ENCODE assay signal across 2 fruit fly cellular contexts in the genomic region with DNA sequence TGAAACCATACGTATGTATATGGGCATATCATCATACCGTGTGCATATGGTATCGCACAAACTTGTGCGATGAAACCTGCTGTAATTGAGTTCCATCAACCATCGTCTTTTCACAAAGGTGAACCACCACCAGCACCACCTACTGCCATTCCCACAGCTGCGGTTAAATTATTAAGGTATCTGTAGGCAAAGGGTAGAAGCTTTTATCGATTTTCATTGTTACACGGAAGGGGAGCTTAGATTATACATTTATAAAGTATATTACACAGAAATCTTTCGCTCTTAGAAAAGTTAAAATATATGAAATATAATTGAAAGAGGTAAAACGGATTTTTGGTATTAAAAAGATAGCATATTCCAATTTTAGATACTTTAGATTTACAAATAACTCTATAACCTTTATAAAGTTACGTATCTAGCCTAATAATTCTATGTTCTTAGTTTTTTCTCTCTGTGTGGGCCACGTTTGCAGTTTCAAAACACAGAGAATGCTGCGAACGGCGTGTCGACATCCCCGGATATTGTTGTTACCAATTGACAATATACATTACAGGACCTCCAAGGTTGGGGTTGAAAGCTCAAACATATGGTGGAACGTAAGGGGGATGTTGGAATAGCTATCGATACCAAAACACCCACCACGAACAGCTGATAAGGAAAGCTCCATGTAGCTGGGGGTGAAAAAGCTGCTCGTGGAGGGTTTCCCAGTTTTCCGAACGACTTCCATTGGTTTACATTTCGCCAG.
TF ChIP-seq lines count a peak whose summit lies in the region.

Gene CG6495, plus strand, starts transcription at position 695 of the 745 bp plus-strand sequence.

TF ChIP-seq in whole organism, embryonic, 481 proteins besides CTCF, POLR2A, EP300 and RAD21 (continued from another document and continues in another):
- TF ChIP-seq slp2 (GFP tag; optimal IDR thresholded peaks at IDR 0.05; lab: Kevin White, UChicago) (no peak), CG12744 (GFP tag; optimal IDR thresholded peaks at IDR 0.05; lab: Kevin White, UChicago) (no peak), trem (tag; optimal IDR thresholded peaks at IDR 0.05; lab: Kevin White, UChicago) (peak; percentile 18), CG2875 (GFP tag; optimal IDR thresholded peaks at IDR 0.05; lab: Kevin White, UChicago) (no peak), CG7928 (GFP tag; optimal IDR thresholded peaks at IDR 0.05; lab: Kevin White, UChicago) (no peak), CG31388 (GFP tag; optimal IDR thresholded peaks at IDR 0.05; lab: Kevin White, UChicago) (no peak), Lhr (GFP tag; optimal IDR thresholded peaks at IDR 0.05; lab: Kevin White, UChicago) (no peak), CG12219 (GFP tag; optimal IDR thresholded peaks at IDR 0.05; lab: Kevin White, UChicago) (no peak), CG6175 (GFP tag; IDR thresholded peaks at IDR 0.05; lab: Robert Waterston, UW) (no peak), schlank (tag; optimal IDR thresholded peaks at IDR 0.05; lab: Kevin White, UChicago) (no peak), chm (GFP tag; IDR thresholded peaks at IDR 0.05; lab: Robert Waterston, UW) (no peak), CG17568 (GFP tag; optimal IDR thresholded peaks at IDR 0.05; lab: Kevin White, UChicago) (no peak), Sry-δ (GFP tag; optimal IDR thresholded peaks at IDR 0.05; lab: Kevin White, UChicago) (no peak), btn (GFP tag; optimal IDR thresholded peaks at IDR 0.05; lab: Kevin White, UChicago) (no peak), sna (GFP tag; IDR thresholded peaks at IDR 0.05; lab: Robert Waterston, UW; ENCODE audit: partially characterized antibody) (no peak), Doc3 (GFP tag; IDR thresholded peaks at IDR 0.05; lab: Robert Waterston, UW; ENCODE audit: partially characterized antibody) (no peak), CG6272 (GFP tag; IDR thresholded peaks at IDR 0.05; lab: Robert Waterston, UW) (no peak), Bdp1 (GFP tag; optimal IDR thresholded peaks at IDR 0.05; lab: Kevin White, UChicago) (no peak), br (optimal IDR thresholded peaks at IDR 0.05; lab: Kevin White, UChicago) (no peak), kni (GFP tag; optimal IDR thresholded peaks at IDR 0.05; lab: Kevin White, UChicago) (no peak), CG17612 (GFP tag; IDR thresholded peaks at IDR 0.05; lab: Robert Waterston, UW) (no peak), gcm (GFP tag; optimal IDR thresholded peaks at IDR 0.05; lab: Kevin White, UChicago) (peak; percentile 58), CG13287 (GFP tag; IDR thresholded peaks at IDR 0.05; lab: Robert Waterston, UW; ENCODE audit: partially characterized antibody) (no peak), repo (GFP tag; optimal IDR thresholded peaks at IDR 0.05; lab: Kevin White, UChicago) (no peak), H15 (GFP tag; IDR thresholded peaks at IDR 0.05; lab: Robert Waterston, UW) (no peak), CG4820 (GFP tag; optimal IDR thresholded peaks at IDR 0.05; lab: Kevin White, UChicago) (peak; percentile 0), CG2202 (tag; optimal IDR thresholded peaks at IDR 0.05; lab: Kevin White, UChicago) (no peak), MBD-R2 (GFP tag; IDR thresholded peaks at IDR 0.05; lab: Robert Waterston, UW) (peak; percentile 15; the same call in 1 of the 2 replicates), CG1832 (GFP tag; optimal IDR thresholded peaks at IDR 0.05; lab: Kevin White, UChicago) (no peak), Max (GFP tag; optimal IDR thresholded peaks at IDR 0.05; lab: Kevin White, UChicago) (no peak), CG18764 (GFP tag; optimal IDR thresholded peaks at IDR 0.05; lab: Kevin White, UChicago) (no peak), Xbp1 (GFP tag; optimal IDR thresholded peaks at IDR 0.05; lab: Kevin White, UChicago) (peak; percentile 51), kah (GFP tag; optimal IDR thresholded peaks at IDR 0.05; lab: Kevin White, UChicago) (no peak), CG31441 (GFP tag; IDR thresholded peaks at IDR 0.05; lab: Robert Waterston, UW) (peak; percentile 80), CG12942 (GFP tag; optimal IDR thresholded peaks at IDR 0.05; lab: Kevin White, UChicago) (no peak), grau (tag; optimal IDR thresholded peaks at IDR 0.05; lab: Kevin White, UChicago) (peak; percentile 74), CG30431 (GFP tag; optimal IDR thresholded peaks at IDR 0.05; lab: Kevin White, UChicago) (no peak), vfl (GFP tag; optimal IDR thresholded peaks at IDR 0.05; lab: Kevin White, UChicago) (no peak), Dref (GFP tag; IDR thresholded peaks at IDR 0.05; lab: Robert Waterston, UW) (0 out of 2 replicates have a peak, but pooled peaks have one; percentile 32), sd (tag; optimal IDR thresholded peaks at IDR 0.05; lab: Kevin White, UChicago) (no peak), CG17912 (GFP tag; optimal IDR thresholded peaks at IDR 0.05; lab: Kevin White, UChicago) (no peak), Taf1 (GFP tag; IDR thresholded peaks at IDR 0.05; lab: Robert Waterston, UW) (0 out of 2 replicates have a peak, but pooled peaks have one; percentile 6), CG13894 (tag; optimal IDR thresholded peaks at IDR 0.05; lab: Kevin White, UChicago) (peak; percentile 48), stwl (tag; optimal IDR thresholded peaks at IDR 0.05; lab: Kevin White, UChicago) (no peak), CG4854 (GFP tag; optimal IDR thresholded peaks at IDR 0.05; lab: Kevin White, UChicago) (no peak), CG10366 (GFP tag; IDR thresholded peaks at IDR 0.05; lab: Robert Waterston, UW) (no peak), crp (GFP tag; optimal IDR thresholded peaks at IDR 0.05; lab: Kevin White, UChicago) (peak in 1 of 2 experiments; percentile 71), nerfin-1 (tag; optimal IDR thresholded peaks at IDR 0.05; lab: Kevin White, UChicago) (peak; percentile 16), CG11504 (tag; optimal IDR thresholded peaks at IDR 0.05; lab: Kevin White, UChicago) (peak; percentile 78), sug (tag; optimal IDR thresholded peaks at IDR 0.05; lab: Kevin White, UChicago) (peak; percentile 28), HLH4C (GFP tag; IDR thresholded peaks at IDR 0.05; lab: Robert Waterston, UW; ENCODE audit: partially characterized antibody) (no peak), H2.0 (GFP tag; IDR thresholded peaks at IDR 0.05; lab: Robert Waterston, UW) (no peak), CG7271 (tag; optimal IDR thresholded peaks at IDR 0.05; lab: Kevin White, UChicago) (no peak), CG1603 (tag; optimal IDR thresholded peaks at IDR 0.05; lab: Kevin White, UChicago) (no peak), shn (GFP tag; optimal IDR thresholded peaks at IDR 0.05; lab: Kevin White, UChicago) (no peak), CG3726 (GFP tag; IDR thresholded peaks at IDR 0.05; lab: Robert Waterston, UW) (no peak), CG11696 (GFP tag; IDR thresholded peaks at IDR 0.05; lab: Robert Waterston, UW) (no peak), jing (GFP tag; optimal IDR thresholded peaks at IDR 0.05; lab: Kevin White, UChicago) (no peak), HHEX (GFP tag; optimal IDR thresholded peaks at IDR 0.05; lab: Kevin White, UChicago) (peak; percentile 30), CG7556 (GFP tag; optimal IDR thresholded peaks at IDR 0.05; lab: Kevin White, UChicago) (peak; percentile 85), CG42726 (GFP tag; IDR thresholded peaks at IDR 0.05; lab: Robert Waterston, UW; ENCODE audit: partially characterized antibody) (no peak), Hmr (GFP tag; optimal IDR thresholded peaks at IDR 0.05; lab: Kevin White, UChicago) (peak; percentile 67), gcm2 (GFP tag; optimal IDR thresholded peaks at IDR 0.05; lab: Kevin White, UChicago) (no peak)

TF ChIP-seq in whole organism, prepupa, 60 proteins besides CTCF, POLR2A, EP300 and RAD21 (continued from another document):
- TF ChIP-seq CG4318 (GFP tag; optimal IDR thresholded peaks at IDR 0.05; lab: Kevin White, UChicago) (no peak), acj6 (GFP tag; optimal IDR thresholded peaks at IDR 0.05; lab: Kevin White, UChicago) (peak; percentile 36), CG9139 (GFP tag; optimal IDR thresholded peaks at IDR 0.05; lab: Kevin White, UChicago) (no peak), CG7368 (GFP tag; optimal IDR thresholded peaks at IDR 0.05; lab: Kevin White, UChicago) (no peak), CG32006 (GFP tag; optimal IDR thresholded peaks at IDR 0.05; lab: Kevin White, UChicago) (peak; percentile 39), CG6792 (GFP tag; optimal IDR thresholded peaks at IDR 0.05; lab: Kevin White, UChicago) (peak; percentile 16), Gug (GFP tag; IDR thresholded peaks at IDR 0.05; lab: Robert Waterston, UW) (no peak), CG15336 (GFP tag; IDR thresholded peaks at IDR 0.05; lab: Robert Waterston, UW) (no peak), Sox15 (GFP tag; optimal IDR thresholded peaks at IDR 0.05; lab: Kevin White, UChicago) (no peak), CG8632 (GFP tag; optimal IDR thresholded peaks at IDR 0.05; lab: Kevin White, UChicago) (peak; percentile 3), Ets96B (tag; optimal IDR thresholded peaks at IDR 0.05; lab: Kevin White, UChicago) (peak; percentile 46), dsx (GFP tag; optimal IDR thresholded peaks at IDR 0.05; lab: Kevin White, UChicago; ENCODE audit: poor library complexity, severe bottlenecking) (peak; percentile 29), Sox102F (GFP tag; optimal IDR thresholded peaks at IDR 0.05; lab: Kevin White, UChicago) (no peak), esn (GFP tag; optimal IDR thresholded peaks at IDR 0.05; lab: Kevin White, UChicago) (peak; percentile 50), cyc (GFP tag; optimal IDR thresholded peaks at IDR 0.05; lab: Kevin White, UChicago) (no peak), CG8319 (GFP tag; optimal IDR thresholded peaks at IDR 0.05; lab: Kevin White, UChicago) (no peak), Eip78C (GFP tag; lab: Kevin White, UChicago) (peak; percentile 84), CG6163 (GFP tag; IDR thresholded peaks at IDR 0.05; lab: Robert Waterston, UW) (no peak; the same call in 2 of the 3 replicates), OdsH (GFP tag; optimal IDR thresholded peaks at IDR 0.05; lab: Kevin White, UChicago) (peak; percentile 44), ss (GFP tag; optimal IDR thresholded peaks at IDR 0.05; lab: Kevin White, UChicago) (peak in 1 of 2 experiments; percentile 8), Ets21C (GFP tag; optimal IDR thresholded peaks at IDR 0.05; lab: Kevin White, UChicago) (no peak), CG6854 (GFP tag; optimal IDR thresholded peaks at IDR 0.05; lab: Kevin White, UChicago) (no peak), achi (GFP tag; optimal IDR thresholded peaks at IDR 0.05; lab: Kevin White, UChicago) (no peak), spab (GFP tag; optimal IDR thresholded peaks at IDR 0.05; lab: Kevin White, UChicago) (no peak), CG3032 (tag; optimal IDR thresholded peaks at IDR 0.05; lab: Kevin White, UChicago) (peak; percentile 30), CG3919 (GFP tag; optimal IDR thresholded peaks at IDR 0.05; lab: Kevin White, UChicago) (peak; percentile 28), Eip93F (GFP tag; optimal IDR thresholded peaks at IDR 0.05; lab: Kevin White, UChicago) (no peak), CG11762 (GFP tag; optimal IDR thresholded peaks at IDR 0.05; lab: Kevin White, UChicago; ENCODE audit: insufficient read depth) (no peak), Met (GFP tag; optimal IDR thresholded peaks at IDR 0.05; lab: Kevin White, UChicago) (peak; percentile 29), fd85E (GFP tag; optimal IDR thresholded peaks at IDR 0.05; lab: Kevin White, UChicago) (no peak), CG16779 (tag; optimal IDR thresholded peaks at IDR 0.05; lab: Kevin White, UChicago) (no peak), dac (GFP tag; optimal IDR thresholded peaks at IDR 0.05; lab: Kevin White, UChicago) (no peak), Smox (GFP tag; optimal IDR thresholded peaks at IDR 0.05; lab: Kevin White, UChicago) (peak; percentile 28), Hr39 (GFP tag; optimal IDR thresholded peaks at IDR 0.05; lab: Kevin White, UChicago) (no peak), Hr4 (GFP tag; optimal IDR thresholded peaks at IDR 0.05; lab: Kevin White, UChicago) (peak; percentile 27), CG10669 (GFP tag; optimal IDR thresholded peaks at IDR 0.05; lab: Kevin White, UChicago) (no peak), CG1621 (tag; optimal IDR thresholded peaks at IDR 0.05; lab: Kevin White, UChicago) (no peak), net (GFP tag; optimal IDR thresholded peaks at IDR 0.05; lab: Kevin White, UChicago) (peak; percentile 10)
